Worm (Caenorhabditis elegans) whole organism, L2 larva: ENCODE data around the gene ifbp-1.

Experiments used
- ceh-82 ChIP-seq: fragments of 150-350 bp; optimal IDR thresholded peaks from 2 replicates; lab custom pipeline; 2014; ENCODE audit warnings: missing biosample characterization, missing genetic modification characterization
- mbf-1 ChIP-seq: sonication (generic microtip); optimal IDR thresholded peaks from 2 replicates; lab custom pipeline; 2017; ENCODE audit warnings: missing biosample characterization, missing genetic modification characterization

- TF ChIP-seq ceh-82 (no peak), mbf-1 (tag; lab: Kevin White, UChicago) (no peak)
Observed at ce11 chrV:13406032-13406431, 26.0 kb upstream of the ifbp-1 start, which contains the start of gene cutl-1.
